Fruit fly (Drosophila melanogaster): ENCODE data around the gene CG42359.

The CG42359 gene

dm6 chr3R:19187717-19188149, 25.6 kb upstream of the CG42359 start (continued):
- no peak for TF ChIP-seq mld (GFP tag; IDR thresholded peaks at IDR 0.05; ENCODE audit: partially characterized antibody)
- peak; percentile 60 for TF ChIP-seq CG15269 (tag; optimal IDR thresholded peaks at IDR 0.05)
- TF ChIP-seq dmrt99B (tag; optimal IDR thresholded peaks at IDR 0.05): peak; percentile 63
- no peak for TF ChIP-seq her (GFP tag; optimal IDR thresholded peaks at IDR 0.05)
- TF ChIP-seq Hsf (GFP tag; optimal IDR thresholded peaks at IDR 0.05): peak; percentile 18
- TF ChIP-seq pb (GFP tag; optimal IDR thresholded peaks at IDR 0.05): no peak
- TF ChIP-seq slou (GFP tag; optimal IDR thresholded peaks at IDR 0.05): no peak
- TF ChIP-seq CG10147 (GFP tag; optimal IDR thresholded peaks at IDR 0.05): peak; percentile 11
- TF ChIP-seq Atf6 (GFP tag; IDR thresholded peaks at IDR 0.05): no peak
- TF ChIP-seq Hmx (GFP tag; optimal IDR thresholded peaks at IDR 0.05): no peak
- no peak for TF ChIP-seq CG43689 (GFP tag; IDR thresholded peaks at IDR 0.05)
- TF ChIP-seq CG18599 (GFP tag; optimal IDR thresholded peaks at IDR 0.05): peak; percentile 4
- TF ChIP-seq B-H1 (GFP tag; IDR thresholded peaks at IDR 0.05): no peak
- no peak for TF ChIP-seq mam (GFP tag; optimal IDR thresholded peaks at IDR 0.05)
- no peak for TF ChIP-seq CG5245 (GFP tag; optimal IDR thresholded peaks at IDR 0.05)
- TF ChIP-seq cad (GFP tag; optimal IDR thresholded peaks at IDR 0.05): no peak
- no peak for TF ChIP-seq CG34422 (GFP tag; IDR thresholded peaks at IDR 0.05)
- TF ChIP-seq tap (tag; optimal IDR thresholded peaks at IDR 0.05): peak; percentile 38
- TF ChIP-seq CG4282 (GFP tag; optimal IDR thresholded peaks at IDR 0.05): no peak
- TF ChIP-seq vnd (GFP tag; IDR thresholded peaks at IDR 0.05; ENCODE audit: partially characterized antibody): no peak
- peak; percentile 16 for TF ChIP-seq Blimp-1 (GFP tag; optimal IDR thresholded peaks at IDR 0.05)
- TF ChIP-seq ind (GFP tag; optimal IDR thresholded peaks at IDR 0.05): peak; percentile 42
- no peak for TF ChIP-seq CG11085 (GFP tag; IDR thresholded peaks at IDR 0.05)
- TF ChIP-seq Oaz (GFP tag; IDR thresholded peaks at IDR 0.05): no peak

dm6 chr3R:19182848-19183247, 20.7 kb upstream of the CG42359 start:
- TF ChIP-seq Blimp-1 (GFP tag; optimal IDR thresholded peaks at IDR 0.05) (peak; percentile 92), CG3407 (GFP tag; optimal IDR thresholded peaks at IDR 0.05) (peak; percentile 74), CG16863 (GFP tag; optimal IDR thresholded peaks at IDR 0.05) (peak; percentile 8), CG12299 (tag; optimal IDR thresholded peaks at IDR 0.05) (peak; percentile 20), CG10209 (GFP tag; optimal IDR thresholded peaks at IDR 0.05) (peak; percentile 5), CG8388 (GFP tag; optimal IDR thresholded peaks at IDR 0.05) (peak; percentile 19), Sox102F (GFP tag; optimal IDR thresholded peaks at IDR 0.05) (peak; percentile 41), gce (GFP tag; IDR thresholded peaks at IDR 0.05) (peak; percentile 75; the same call in 1 of the 3 replicates), cg (GFP tag; optimal IDR thresholded peaks at IDR 0.05) (peak; percentile 17), ara (GFP tag; IDR thresholded peaks at IDR 0.05) (peak; percentile 45), oc (tag; optimal IDR thresholded peaks at IDR 0.05) (peak; percentile 56), sc (optimal IDR thresholded peaks at IDR 0.05) (no peak), sc (GFP tag; optimal IDR thresholded peaks at IDR 0.05) (peak; percentile 18), Awh (GFP tag; IDR thresholded peaks at IDR 0.05) (peak; percentile 69), CG11695 (GFP tag; IDR thresholded peaks at IDR 0.05) (no peak), nmo (GFP tag; optimal IDR thresholded peaks at IDR 0.05) (no peak), CG1024 (GFP tag; IDR thresholded peaks at IDR 0.05) (peak; percentile 44; the same call in 1 of the 2 replicates), zfh1 (GFP tag; IDR thresholded peaks at IDR 0.05) (0 out of 3 replicates have a peak, but pooled peaks have one; percentile 30), MTF-1 (GFP tag; optimal IDR thresholded peaks at IDR 0.05; ENCODE audit: borderline replicate concordance) (peak; percentile 19), Sox100B (GFP tag; optimal IDR thresholded peaks at IDR 0.05) (peak; percentile 35), Asciz (GFP tag; optimal IDR thresholded peaks at IDR 0.05) (peak; percentile 70), bsh (GFP tag; optimal IDR thresholded peaks at IDR 0.05) (peak; percentile 4 to 37), Jarid2 (GFP tag; optimal IDR thresholded peaks at IDR 0.05) (peak; percentile 24), slbo (GFP tag; IDR thresholded peaks at IDR 0.05) (no peak), HHEX (GFP tag; optimal IDR thresholded peaks at IDR 0.05) (peak; percentile 46), Nf-YA (GFP tag; IDR thresholded peaks at IDR 0.05) (0 out of 2 replicates have a peak, but pooled peaks have one; percentile 17), CG8765 (GFP tag; IDR thresholded peaks at IDR 0.05) (no peak), fd64A (GFP tag; optimal IDR thresholded peaks at IDR 0.05) (peak; percentile 56)
